Worm (Caenorhabditis elegans): Measurements from ENCODE around the gene daf-10.

DNA sequence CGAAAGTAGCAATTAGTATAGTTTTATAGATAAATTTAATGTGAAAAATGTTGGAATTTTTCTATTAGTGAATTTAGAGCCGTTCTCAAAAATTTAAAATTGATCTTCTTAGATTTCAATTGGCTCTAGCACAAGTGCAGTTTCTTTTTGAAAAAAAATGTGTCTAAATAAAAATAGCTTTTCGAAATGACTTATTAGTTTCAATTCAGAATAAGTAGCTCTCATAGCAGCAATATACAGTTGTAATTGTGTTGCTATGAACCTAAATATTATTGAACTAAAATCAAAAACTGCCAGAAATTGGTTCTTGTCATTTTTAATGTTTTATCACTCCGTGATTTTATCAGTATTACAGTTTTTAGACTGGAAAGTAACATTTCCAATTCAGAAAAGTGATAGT lies 28.3 kb downstream of the daf-10 start:
- TF ChIP-seq nhr-76 (tag; optimal IDR thresholded peaks at IDR 0.05) (no peak), unc-62 (GFP tag; optimal IDR thresholded peaks at IDR 0.05) (no peak), lin-13 (tag; optimal IDR thresholded peaks at IDR 0.05) (no peak), nhr-12 (tag; optimal IDR thresholded peaks at IDR 0.05) (no peak)

All from whole organism, mixed stage, embryonic.